Fruit fly (Drosophila melanogaster) Kc167 (cell line): ENCODE data around the gene CG31871.

ENCODE experiments used
- Sin3A ChIP-seq: fragments of >200 bp; optimal IDR thresholded peaks from 2 replicates; lab custom pipeline; 2018; ENCODE audit warnings: missing external identifiers
- psq ChIP-seq: fragments of >200 bp; optimal IDR thresholded peaks from 2 replicates; lab custom pipeline; 2017; ENCODE audit warnings: missing external identifiers
- ttk ChIP-seq: sonication (Bioruptor generic); optimal IDR thresholded peaks from 2 replicates; lab custom pipeline; 2017; ENCODE audit warnings: missing external identifiers

DNA sequence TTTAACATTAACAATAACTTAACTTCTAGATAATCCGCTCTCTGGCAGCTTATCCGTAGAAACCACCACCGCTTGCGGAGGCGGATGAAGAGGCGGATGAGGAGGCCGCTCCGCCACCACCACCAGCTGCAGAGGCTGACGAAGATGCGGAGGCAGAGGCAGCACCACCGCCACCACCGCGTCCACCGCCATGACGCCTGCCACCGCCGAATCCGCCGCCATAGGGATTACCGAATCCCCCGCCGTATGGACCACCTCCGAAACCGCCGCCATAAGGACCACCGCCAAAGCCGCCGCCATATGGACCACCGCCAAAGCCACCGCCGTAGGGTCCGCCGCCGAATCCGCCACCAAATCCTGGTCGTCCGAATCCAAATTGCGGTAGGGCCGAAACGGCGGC, 26.9 kb downstream of the CG31871 start:
- TF ChIP-seq Sin3A (lab: Kevin White, UChicago), result no peak
- no peak for TF ChIP-seq psq (lab: Kevin White, UChicago)
- TF ChIP-seq ttk, result no peak
